Worm (Caenorhabditis elegans) whole organism, L3 larva: Measurements from ENCODE around the gene cox-6C.

ENCODE experiments used
- R02D3.7 ChIP-seq: fragments of 150-350 bp; optimal IDR thresholded peaks from 2 replicates; lab custom pipeline; 2014; ENCODE audit warnings: missing biosample characterization, missing genetic modification characterization
- ZK546.5 ChIP-seq: sonication (generic microtip); optimal IDR thresholded peaks from 2 replicates; lab custom pipeline; 2017; ENCODE audit warnings: missing biosample characterization, missing genetic modification characterization
- aly-2 ChIP-seq: fragments of 150-350 bp; optimal IDR thresholded peaks from 2 replicates; lab custom pipeline; 2014; ENCODE audit warnings: missing biosample characterization, missing genetic modification characterization
- ama-1 ChIP-seq: fragments of 150-350 bp; optimal IDR thresholded peaks from 2 replicates; lab custom pipeline; 2018
- ceh-16 ChIP-seq: sonication (generic microtip); optimal IDR thresholded peaks from 2 replicates; lab custom pipeline; 2017; ENCODE audit warnings: missing biosample characterization, missing genetic modification characterization
- ceh-28 ChIP-seq: fragments of 150-350 bp; optimal IDR thresholded peaks from 2 replicates; lab custom pipeline; 2014; ENCODE audit warnings: missing biosample characterization, missing genetic modification reagents, missing genetic modification characterization
- ceh-82 ChIP-seq: fragments of 150-350 bp; optimal IDR thresholded peaks from 2 replicates; lab custom pipeline; 2014; ENCODE audit warnings: missing biosample characterization, missing genetic modification characterization
- ceh-9 ChIP-seq: sonication (generic microtip); optimal IDR thresholded peaks from 2 replicates; lab custom pipeline; 2018; ENCODE audit warnings: missing biosample characterization, missing genetic modification characterization
- daf-12 ChIP-seq: fragments of 150-350 bp; optimal IDR thresholded peaks from 2 replicates; lab custom pipeline; 2014; ENCODE audit warnings: missing biosample characterization, missing genetic modification reagents, missing genetic modification characterization
- egl-27 ChIP-seq: sonication (generic microtip); optimal IDR thresholded peaks from 4 replicates; lab custom pipeline; 2017; ENCODE audit warnings: missing biosample characterization, missing genetic modification reagents, missing genetic modification characterization
- egl-5 ChIP-seq: fragments of 150-350 bp; optimal IDR thresholded peaks from 2 replicates; lab custom pipeline; 2017; ENCODE audit warnings: missing biosample characterization, missing genetic modification reagents, missing genetic modification characterization, inconsistent platforms
- elt-1 ChIP-seq: fragments of 150-350 bp; optimal IDR thresholded peaks from 2 replicates; lab custom pipeline; 2014; ENCODE audit warnings: missing biosample characterization, missing genetic modification characterization
- elt-2 ChIP-seq: sonication (generic microtip); optimal IDR thresholded peaks from 2 replicates; lab custom pipeline; 2016; ENCODE audit warnings: missing genetic modification reagents, mild to moderate bottlenecking, missing genetic modification characterization, missing compliant biosample characterization
- elt-3 ChIP-seq, 3 experiments: fragments of 150-350 bp in 1 of 3; sonication (generic microtip) in 2 of 3; optimal IDR thresholded peaks; 2 replicates in 2 of 3; 4 replicates in 1 of 3; lab custom pipeline; 2014 to 2017; ENCODE audit warnings: missing biosample characterization in 3 of 3, missing genetic modification characterization in 3 of 3
- eor-1 ChIP-seq, 2 experiments: fragments of 150-350 bp; optimal IDR thresholded peaks; 2 replicates each; lab custom pipeline; 2014 to 2018; ENCODE audit warnings: missing biosample characterization in 2 of 2, missing genetic modification characterization in 2 of 2
- fkh-10 ChIP-seq: sonication (generic microtip); optimal IDR thresholded peaks from 2 replicates; lab custom pipeline; 2017; ENCODE audit warnings: missing biosample characterization, missing genetic modification reagents, missing genetic modification characterization
- fkh-2 ChIP-seq: fragments of 150-350 bp; optimal IDR thresholded peaks from 2 replicates; lab custom pipeline; 2014; ENCODE audit warnings: missing biosample characterization, missing genetic modification reagents, missing genetic modification characterization
- fos-1 ChIP-seq: fragments of 150-350 bp; optimal IDR thresholded peaks from 2 replicates; lab custom pipeline; 2014; ENCODE audit warnings: missing biosample characterization, missing genetic modification characterization
- hmg-11 ChIP-seq: sonication (generic microtip); optimal IDR thresholded peaks from 2 replicates; lab custom pipeline; 2016; ENCODE audit warnings: missing genetic modification characterization, missing compliant biosample characterization
- jun-1 ChIP-seq: fragments of 150-350 bp; optimal IDR thresholded peaks from 2 replicates; lab custom pipeline; 2014; ENCODE audit warnings: missing biosample characterization, missing genetic modification reagents, missing genetic modification characterization
- lin-15B ChIP-seq: fragments of 150-350 bp; optimal IDR thresholded peaks from 2 replicates; lab custom pipeline; 2014; ENCODE audit warnings: missing biosample characterization, missing genetic modification characterization
- lin-39 ChIP-seq: fragments of 150-350 bp; optimal IDR thresholded peaks from 2 replicates; lab custom pipeline; 2018; ENCODE audit warnings: missing biosample characterization, missing genetic modification reagents, missing genetic modification characterization
- lsy-12 ChIP-seq: sonication (generic microtip); optimal IDR thresholded peaks from 2 replicates; lab custom pipeline; 2016; ENCODE audit warnings: mild to moderate bottlenecking, missing genetic modification characterization, missing compliant biosample characterization
- mdl-1 ChIP-seq: fragments of 150-350 bp; optimal IDR thresholded peaks from 2 replicates; lab custom pipeline; 2014; ENCODE audit warnings: missing biosample characterization, missing genetic modification characterization
- mml-1 ChIP-seq: fragments of 150-350 bp; sonication (generic microtip); optimal IDR thresholded peaks from 3 replicates; lab custom pipeline; 2014; ENCODE audit warnings: missing biosample characterization, missing genetic modification characterization
- nfya-1 ChIP-seq: sonication (generic microtip); optimal IDR thresholded peaks from 2 replicates; lab custom pipeline; 2017; ENCODE audit warnings: missing genetic modification characterization, mild to moderate bottlenecking, missing compliant biosample characterization, antibody characterized with exemption, moderate library complexity; ENCODE audit not compliant: insufficient read depth
- nhr-11 ChIP-seq: fragments of 150-350 bp; optimal IDR thresholded peaks from 2 replicates; lab custom pipeline; 2014; ENCODE audit warnings: missing biosample characterization, missing genetic modification characterization
- nhr-12 ChIP-seq: fragments of 150-350 bp; optimal IDR thresholded peaks from 2 replicates; lab custom pipeline; 2014; ENCODE audit warnings: missing biosample characterization, missing genetic modification characterization
- nhr-23 ChIP-seq: fragments of 150-350 bp; optimal IDR thresholded peaks from 2 replicates; lab custom pipeline; 2014; ENCODE audit warnings: missing biosample characterization, missing genetic modification reagents, missing genetic modification characterization
- nhr-237 ChIP-seq: fragments of 150-350 bp; optimal IDR thresholded peaks from 2 replicates; lab custom pipeline; 2014; ENCODE audit warnings: missing biosample characterization, missing genetic modification characterization
- nhr-25 ChIP-seq: sonication (generic microtip); optimal IDR thresholded peaks from 2 replicates; lab custom pipeline; 2017; ENCODE audit warnings: missing biosample characterization, missing genetic modification characterization
- nhr-28 ChIP-seq: fragments of 150-350 bp; optimal IDR thresholded peaks from 2 replicates; lab custom pipeline; 2014; ENCODE audit warnings: missing biosample characterization, missing genetic modification characterization
- nhr-43 ChIP-seq: sonication (generic microtip); optimal IDR thresholded peaks from 2 replicates; lab custom pipeline; 2016; ENCODE audit warnings: mild to moderate bottlenecking, missing genetic modification characterization, missing compliant biosample characterization; ENCODE audit not compliant: poor library complexity, severe bottlenecking
- nhr-67 ChIP-seq: fragments of 150-350 bp; optimal IDR thresholded peaks from 2 replicates; lab custom pipeline; 2014; ENCODE audit warnings: missing biosample characterization, missing genetic modification characterization
- nhr-76 ChIP-seq: fragments of 150-350 bp; sonication (generic microtip); optimal IDR thresholded peaks from 5 replicates; lab custom pipeline; 2014; ENCODE audit warnings: missing biosample characterization, missing genetic modification characterization
- nhr-77 ChIP-seq: fragments of 150-350 bp; optimal IDR thresholded peaks from 2 replicates; lab custom pipeline; 2014; ENCODE audit warnings: missing biosample characterization, missing genetic modification characterization
- pha-4 ChIP-seq: fragments of 150-350 bp; optimal IDR thresholded peaks from 2 replicates; lab custom pipeline; 2014; ENCODE audit warnings: missing biosample characterization, missing genetic modification reagents, missing genetic modification characterization
- pqm-1 ChIP-seq: fragments of 150-350 bp; optimal IDR thresholded peaks from 2 replicates; lab custom pipeline; 2017; ENCODE audit warnings: missing biosample characterization, missing genetic modification characterization, inconsistent platforms
- sea-2 ChIP-seq: fragments of 150-350 bp; sonication (generic microtip); optimal IDR thresholded peaks from 4 replicates; lab custom pipeline; 2014; ENCODE audit warnings: missing biosample characterization, missing genetic modification reagents, missing genetic modification characterization
- skn-1 ChIP-seq: fragments of 150-350 bp; optimal IDR thresholded peaks from 2 replicates; lab custom pipeline; 2014; ENCODE audit warnings: missing biosample characterization, missing genetic modification characterization
- snpc-4 ChIP-seq: fragments of 150-350 bp; optimal IDR thresholded peaks from 2 replicates; lab custom pipeline; 2014; ENCODE audit warnings: missing biosample characterization, missing genetic modification characterization
- tbx-2 ChIP-seq: sonication (generic microtip); optimal IDR thresholded peaks from 2 replicates; lab custom pipeline; 2016; ENCODE audit warnings: mild to moderate bottlenecking, missing genetic modification characterization, missing compliant biosample characterization
- unc-39 ChIP-seq: sonication (generic microtip); optimal IDR thresholded peaks from 4 replicates; lab custom pipeline; 2017; ENCODE audit warnings: missing biosample characterization, missing genetic modification characterization
- unc-62 ChIP-seq: fragments of 150-350 bp; sonication (generic microtip); optimal IDR thresholded peaks from 4 replicates; lab custom pipeline; 2014; ENCODE audit warnings: missing biosample characterization, missing genetic modification reagents, missing genetic modification characterization
- zag-1 ChIP-seq: fragments of 150-350 bp; optimal IDR thresholded peaks from 2 replicates; lab custom pipeline; 2014; ENCODE audit warnings: missing biosample characterization, missing genetic modification characterization
- ztf-11 ChIP-seq: fragments of 150-350 bp; optimal IDR thresholded peaks from 2 replicates; lab custom pipeline; 2014; ENCODE audit warnings: missing biosample characterization, missing genetic modification characterization
- ztf-4 ChIP-seq: fragments of 150-350 bp; optimal IDR thresholded peaks from 2 replicates; lab custom pipeline; 2014; ENCODE audit warnings: missing biosample characterization, missing genetic modification characterization

The cox-6C gene

ce11 chrIV:143807-144371 lies 17.4 kb downstream of the cox-6C start:
- TF ChIP-seq jun-1 (tag; lab: Kevin White, UChicago) (peak; percentile 22), nhr-12 (tag; lab: Kevin White, UChicago) (no peak), nhr-67 (tag; lab: Kevin White, UChicago) (no peak), lin-39 (peak; percentile 87), lsy-12 (no peak), skn-1 (no peak), zag-1 (tag; lab: Kevin White, UChicago) (no peak), nhr-237 (tag; lab: Kevin White, UChicago) (no peak), nhr-28 (tag; lab: Kevin White, UChicago) (no peak), ceh-16 (tag; lab: Kevin White, UChicago) (no peak), lin-15B (peak; percentile 23), fos-1 (tag; lab: Kevin White, UChicago) (no peak), ama-1 (lab: Kevin White, UChicago) (no peak), nhr-23 (tag; lab: Kevin White, UChicago) (peak; percentile 8), unc-62 (GFP tag; lab: Kevin White, UChicago) (peak; percentile 26), ZK546.5 (tag; lab: Kevin White, UChicago) (no peak), aly-2 (no peak), pqm-1 (tag; lab: Kevin White, UChicago) (peak; percentile 1), hmg-11 (tag; lab: Kevin White, UChicago) (peak; percentile 94), egl-27 (no peak), ceh-28 (no peak), egl-5 (tag; lab: Kevin White, UChicago) (peak; percentile 58), ztf-4 (tag; lab: Kevin White, UChicago) (no peak), sea-2 (GFP tag; lab: Kevin White, UChicago) (no peak), elt-2 (tag; lab: Kevin White, UChicago) (peak; percentile 30), tbx-2 (tag; lab: Kevin White, UChicago) (peak; percentile 32), mml-1 (tag; lab: Kevin White, UChicago) (no peak), fkh-2 (tag; lab: Kevin White, UChicago) (no peak), ceh-82 (no peak), ceh-9 (tag; lab: Kevin White, UChicago) (no peak), unc-39 (no peak), mdl-1 (tag; lab: Kevin White, UChicago) (peak; percentile 73), fkh-10 (GFP tag; lab: Kevin White, UChicago) (no peak), elt-3 (tag; optimal IDR thresholded peaks at IDR 0.05; lab: Kevin White, UChicago) (no peak), snpc-4 (tag; lab: Kevin White, UChicago) (no peak), nhr-11 (no peak), nhr-25 (tag; lab: Kevin White, UChicago) (no peak), nfya-1 (tag; lab: Kevin White, UChicago) (peak; percentile 61), elt-1 (peak; percentile 57), pha-4 (tag; lab: Kevin White, UChicago) (peak; percentile 56), daf-12 (no peak), nhr-77 (tag; lab: Kevin White, UChicago) (no peak), R02D3.7 (tag; lab: Kevin White, UChicago) (no peak), nhr-43 (tag; lab: Kevin White, UChicago) (peak; percentile 45), ztf-11 (tag; lab: Kevin White, UChicago) (no peak), eor-1 (tag; optimal IDR thresholded peaks at IDR 0.05; lab: Kevin White, UChicago) (no peak), nhr-76 (no peak)
